Fruit fly (Drosophila melanogaster): ENCODE results near the gene CG18273.

CG18273 gene

DNA sequence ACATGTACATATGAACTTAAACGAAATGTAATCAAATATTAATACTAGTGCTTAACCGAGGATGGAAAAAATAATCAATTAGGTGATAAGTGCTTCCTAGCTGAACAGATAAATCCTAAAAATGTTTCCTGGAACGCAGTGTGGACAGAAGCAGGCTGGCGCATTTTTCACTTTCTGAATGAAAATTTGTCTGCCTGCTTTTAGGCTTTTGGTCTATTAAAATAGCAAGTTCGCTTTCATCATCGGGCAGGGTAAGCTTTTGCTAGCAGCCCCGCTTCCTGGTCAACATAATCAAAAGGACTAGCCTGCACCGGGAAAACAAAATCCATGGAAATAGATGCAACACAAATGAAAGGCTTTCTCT lies 6.8 kb upstream of the CG18273 start (continued):
- TF ChIP-seq insv (GFP tag; optimal IDR thresholded peaks at IDR 0.05): peak in 1 of 2 experiments; percentile 16
- TF ChIP-seq B-H1 (GFP tag; IDR thresholded peaks at IDR 0.05): no peak
- no peak for TF ChIP-seq CG2116 (GFP tag; optimal IDR thresholded peaks at IDR 0.05)
- no peak for TF ChIP-seq klu (GFP tag; IDR thresholded peaks at IDR 0.05)
- TF ChIP-seq Deaf1 (tag; optimal IDR thresholded peaks at IDR 0.05): no peak
- TF ChIP-seq sd (tag; optimal IDR thresholded peaks at IDR 0.05): no peak
- no peak for TF ChIP-seq CG1024 (GFP tag; IDR thresholded peaks at IDR 0.05)
- no peak for TF ChIP-seq CG11456 (GFP tag; IDR thresholded peaks at IDR 0.05)
- TF ChIP-seq trh (GFP tag; optimal IDR thresholded peaks at IDR 0.05): no peak
- no peak for TF ChIP-seq CG2678 (tag; optimal IDR thresholded peaks at IDR 0.05)
- no peak for TF ChIP-seq CG6683 (GFP tag; optimal IDR thresholded peaks at IDR 0.05)
- no peak for TF ChIP-seq Neu2 (GFP tag; optimal IDR thresholded peaks at IDR 0.05; ENCODE audit: borderline replicate concordance)
- TF ChIP-seq CG8359 (GFP tag; optimal IDR thresholded peaks at IDR 0.05; ENCODE audit: borderline replicate concordance): no peak
- peak; percentile 23 for TF ChIP-seq CG13296 (GFP tag; optimal IDR thresholded peaks at IDR 0.05)
- no peak for TF ChIP-seq D (optimal IDR thresholded peaks at IDR 0.05)
- no peak for TF ChIP-seq D (GFP tag; optimal IDR thresholded peaks at IDR 0.05)
- TF ChIP-seq vfl (GFP tag; optimal IDR thresholded peaks at IDR 0.05): no peak
- no peak for TF ChIP-seq Poxn (GFP tag; IDR thresholded peaks at IDR 0.05)
- TF ChIP-seq CG17612 (GFP tag; IDR thresholded peaks at IDR 0.05): 0 out of 2 replicates have a peak, but pooled peaks have one; percentile 3
- no peak for TF ChIP-seq CG6765 (GFP tag; optimal IDR thresholded peaks at IDR 0.05)
- no peak for TF ChIP-seq CG1792 (GFP tag; optimal IDR thresholded peaks at IDR 0.05)
- TF ChIP-seq gce (GFP tag; IDR thresholded peaks at IDR 0.05): no peak
- no peak for TF ChIP-seq CG18764 (GFP tag; optimal IDR thresholded peaks at IDR 0.05)
- no peak for TF ChIP-seq CG4854 (GFP tag; optimal IDR thresholded peaks at IDR 0.05)
- no peak for TF ChIP-seq CG8290 (GFP tag; optimal IDR thresholded peaks at IDR 0.05)
- TF ChIP-seq CG8290 (tag; optimal IDR thresholded peaks at IDR 0.05): peak in 1 of 2 experiments; percentile 54
- no peak for TF ChIP-seq tap (tag; optimal IDR thresholded peaks at IDR 0.05)
- TF ChIP-seq ci (GFP tag; IDR thresholded peaks at IDR 0.05): no peak
- no peak for TF ChIP-seq Chrac-16 (GFP tag; optimal IDR thresholded peaks at IDR 0.05)
- TF ChIP-seq CG7556 (GFP tag; optimal IDR thresholded peaks at IDR 0.05): peak; percentile 39
- 0 out of 2 replicates have a peak, but pooled peaks have one; percentile 0 for TF ChIP-seq Dip2 (GFP tag; IDR thresholded peaks at IDR 0.05)
- TF ChIP-seq MTF-1 (GFP tag; optimal IDR thresholded peaks at IDR 0.05; ENCODE audit: borderline replicate concordance): peak; percentile 30
- TF ChIP-seq E2f2 (GFP tag; IDR thresholded peaks at IDR 0.05): no peak
- TF ChIP-seq mirr (GFP tag; optimal IDR thresholded peaks at IDR 0.05): no peak
- peak; percentile 54 for TF ChIP-seq CG15601 (tag; optimal IDR thresholded peaks at IDR 0.05)

- TF ChIP-seq scrt (GFP tag; optimal IDR thresholded peaks at IDR 0.05): peak; percentile 95
- TF ChIP-seq knrl (GFP tag; IDR thresholded peaks at IDR 0.05; ENCODE audit: partially characterized antibody): no peak
- peak; percentile 98 for TF ChIP-seq mirr (GFP tag; optimal IDR thresholded peaks at IDR 0.05)
- TF ChIP-seq GATAe (GFP tag; conservative IDR thresholded peaks at IDR 0.05): peak; percentile 97
- TF ChIP-seq nau (GFP tag; optimal IDR thresholded peaks at IDR 0.05): peak; percentile 96
- peak; percentile 93 for TF ChIP-seq ash1 (GFP tag; optimal IDR thresholded peaks at IDR 0.05)
- peak in 1 of 2 experiments; percentile 75 for TF ChIP-seq Hr78 (GFP tag; optimal IDR thresholded peaks at IDR 0.05)
- TF ChIP-seq crc (GFP tag; optimal IDR thresholded peaks at IDR 0.05): peak; percentile 98
- peak; percentile 99 for TF ChIP-seq D19A (tag; optimal IDR thresholded peaks at IDR 0.05)
- peak; percentile 93 for TF ChIP-seq salm (tag; optimal IDR thresholded peaks at IDR 0.05)
- TF ChIP-seq dm (GFP tag; optimal IDR thresholded peaks at IDR 0.05): peak; percentile 96
- peak; percentile 97 for TF ChIP-seq NK7.1 (GFP tag; optimal IDR thresholded peaks at IDR 0.05)
- peak; percentile 99 for TF ChIP-seq CG7839 (tag; optimal IDR thresholded peaks at IDR 0.05)
- peak; percentile 97 for TF ChIP-seq Mrtf (GFP tag; IDR thresholded peaks at IDR 0.05)
- TF ChIP-seq trem (tag; optimal IDR thresholded peaks at IDR 0.05): peak; percentile 72
- TF ChIP-seq Meics (GFP tag; optimal IDR thresholded peaks at IDR 0.05): peak; percentile 98
- TF ChIP-seq CG6654 (GFP tag; optimal IDR thresholded peaks at IDR 0.05): peak; percentile 84
- TF ChIP-seq CG17361 (GFP tag; IDR thresholded peaks at IDR 0.05): peak; percentile 97
These were observed 6.2 kb upstream of the CG18273 start, which contains the start of gene CG17896 for dm6 chrX:493445-494190. Gene CG17896 (minus strand): TSS chrX:493495.

Data from whole organism, embryonic.